Fruit fly (Drosophila melanogaster) whole organism, pupa: ENCODE data around the gene tna.

ENCODE experiments used
- CG10348 ChIP-seq: fragments of 200-800 bp; sonication (Bioruptor generic); IDR thresholded peaks from 2 replicates; pipeline ENCODE4 v1.3.6; 2022; ENCODE audit warnings: missing biosample characterization, missing genetic modification characterization
- CG12605 ChIP-seq: fragments of 200-800 bp; sonication (Bioruptor generic); IDR thresholded peaks from 2 replicates; pipeline ENCODE4 v1.3.6; 2022; ENCODE audit warnings: missing biosample characterization, missing genetic modification characterization
- CG13204 ChIP-seq: fragments of 200-800 bp; sonication (Bioruptor generic); optimal IDR thresholded peaks from 2 replicates; lab custom pipeline; 2018; ENCODE audit warnings: missing biosample characterization, mild to moderate bottlenecking, missing genetic modification characterization, moderate library complexity
- CG14655 ChIP-seq: fragments of 200-800 bp; sonication (Bioruptor generic); optimal IDR thresholded peaks from 3 replicates; lab custom pipeline; 2017; ENCODE audit warnings: mild to moderate bottlenecking, missing biosample characterization, missing genetic modification reagents, missing genetic modification characterization
- CG15710 ChIP-seq: fragments of 200-800 bp; sonication (Bioruptor generic); optimal IDR thresholded peaks from 2 replicates; lab custom pipeline; 2018; ENCODE audit warnings: missing biosample characterization, mild to moderate bottlenecking, missing genetic modification characterization, moderate library complexity
- CG17806 ChIP-seq: fragments of 200-800 bp; sonication (Bioruptor generic); optimal IDR thresholded peaks from 2 replicates; lab custom pipeline; 2018; ENCODE audit warnings: missing biosample characterization, mild to moderate bottlenecking, missing genetic modification characterization, moderate library complexity
- CG32121 ChIP-seq: fragments of 200-800 bp; sonication (Bioruptor generic); IDR thresholded peaks from 2 replicates; pipeline ENCODE4 v1.3.6; 2022; ENCODE audit warnings: missing biosample characterization, missing genetic modification characterization
- CG34367 ChIP-seq: fragments of 200-800 bp; sonication (Bioruptor generic); optimal IDR thresholded peaks from 2 replicates; lab custom pipeline; 2018; ENCODE audit warnings: missing biosample characterization, mild to moderate bottlenecking, missing genetic modification characterization
- CG4496 ChIP-seq: fragments of 200-800 bp; sonication (Bioruptor generic); IDR thresholded peaks from 3 replicates; pipeline ENCODE4 v1.3.6; 2022; ENCODE audit warnings: missing biosample characterization, missing genetic modification characterization
- CG8159 ChIP-seq: fragments of 200-800 bp; sonication (Bioruptor generic); optimal IDR thresholded peaks from 3 replicates; lab custom pipeline; 2018; ENCODE audit warnings: missing biosample characterization, mild to moderate bottlenecking, missing genetic modification characterization, moderate library complexity
- CG8301 ChIP-seq: fragments of 200-800 bp; sonication (Bioruptor generic); optimal IDR thresholded peaks from 2 replicates; lab custom pipeline; 2018; ENCODE audit warnings: missing biosample characterization, mild to moderate bottlenecking, missing genetic modification characterization
- CG9948 ChIP-seq: fragments of 200-800 bp; sonication (Bioruptor generic); optimal IDR thresholded peaks from 2 replicates; lab custom pipeline; 2018; ENCODE audit warnings: missing biosample characterization, mild to moderate bottlenecking, missing genetic modification characterization, moderate library complexity
- D1 ChIP-seq: fragments of 200-800 bp; sonication (Bioruptor generic); optimal IDR thresholded peaks from 2 replicates; lab custom pipeline; 2018; ENCODE audit warnings: missing biosample characterization, mild to moderate bottlenecking, missing genetic modification characterization, moderate library complexity
- EcR ChIP-seq: fragments of 200-800 bp; sonication (Bioruptor generic); optimal IDR thresholded peaks from 3 replicates; lab custom pipeline; 2019; ENCODE audit warnings: missing biosample characterization, missing genetic modification characterization, mild to moderate bottlenecking, moderate library complexity, missing genetic modification reagents
- Ets98B ChIP-seq: fragments of 200-800 bp; sonication (Bioruptor generic); IDR thresholded peaks from 2 replicates; pipeline ENCODE4 v1.3.6; 2022; ENCODE audit warnings: missing biosample characterization, missing genetic modification characterization
- Pif1A ChIP-seq: fragments of 200-800 bp; sonication (Bioruptor generic); optimal IDR thresholded peaks from 3 replicates; lab custom pipeline; 2016; ENCODE audit warnings: missing biosample characterization, missing genetic modification characterization
- Pif1B ChIP-seq: fragments of 200-800 bp; sonication (Bioruptor generic); optimal IDR thresholded peaks from 3 replicates; lab custom pipeline; 2016; ENCODE audit warnings: missing biosample characterization, missing genetic modification characterization
- Snoo ChIP-seq: fragments of 200-800 bp; sonication (Bioruptor generic); optimal IDR thresholded peaks from 3 replicates; lab custom pipeline; 2017; ENCODE audit warnings: missing biosample characterization, mild to moderate bottlenecking, missing genetic modification characterization, inconsistent platforms
- fd96Ca ChIP-seq: fragments of 200-800 bp; sonication (Bioruptor generic); IDR thresholded peaks from 3 replicates; pipeline ENCODE4 v1.3.6; 2022; ENCODE audit warnings: missing biosample characterization, missing genetic modification characterization
- gl ChIP-seq: fragments of 200-800 bp; sonication (Bioruptor generic); optimal IDR thresholded peaks from 2 replicates; lab custom pipeline; 2018; ENCODE audit warnings: missing biosample characterization, mild to moderate bottlenecking, missing genetic modification characterization
- rn ChIP-seq: fragments of 200-800 bp; sonication (Bioruptor generic); IDR thresholded peaks from 2 replicates; pipeline ENCODE4 v1.3.6; 2022; ENCODE audit warnings: missing biosample characterization, missing genetic modification characterization

Gene tna

DNA sequence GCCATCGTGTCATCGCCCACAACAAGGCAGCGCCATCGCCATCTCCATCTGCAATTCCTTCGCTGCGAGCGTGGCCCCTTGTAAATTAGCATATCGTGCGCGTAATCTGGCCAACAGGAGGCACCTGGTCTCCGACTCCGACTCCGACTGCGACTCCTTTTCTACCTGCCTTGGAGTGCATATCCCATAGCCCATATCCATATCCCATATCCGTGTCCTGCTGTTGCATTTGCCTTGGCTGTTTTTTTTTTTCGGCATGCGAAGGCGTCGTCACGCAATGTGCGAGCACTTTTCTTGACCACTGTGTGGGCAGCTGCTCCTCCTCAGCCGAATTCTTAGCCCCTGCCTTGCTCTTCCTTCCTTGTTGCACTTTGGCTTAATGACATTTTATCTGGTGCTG is 83.1 kb downstream of the tna start:
- TF ChIP-seq gl (tag; lab: Kevin White, UChicago) (no peak), CG15710 (tag; lab: Kevin White, UChicago) (no peak), CG4496 (GFP tag; lab: Robert Waterston, UW) (no peak), CG32121 (GFP tag; lab: Robert Waterston, UW) (no peak), fd96Ca (GFP tag; lab: Robert Waterston, UW) (no peak), CG14655 (GFP tag; lab: Kevin White, UChicago) (no peak), EcR (GFP tag; lab: Kevin White, UChicago) (no peak), rn (GFP tag; lab: Robert Waterston, UW) (no peak), Pif1A (GFP tag; lab: Kevin White, UChicago) (no peak), Pif1B (GFP tag; lab: Kevin White, UChicago) (no peak), CG34367 (tag; lab: Kevin White, UChicago) (no peak), D1 (no peak), CG12605 (GFP tag; lab: Robert Waterston, UW) (no peak), CG8159 (tag; lab: Kevin White, UChicago) (no peak)

DNA sequence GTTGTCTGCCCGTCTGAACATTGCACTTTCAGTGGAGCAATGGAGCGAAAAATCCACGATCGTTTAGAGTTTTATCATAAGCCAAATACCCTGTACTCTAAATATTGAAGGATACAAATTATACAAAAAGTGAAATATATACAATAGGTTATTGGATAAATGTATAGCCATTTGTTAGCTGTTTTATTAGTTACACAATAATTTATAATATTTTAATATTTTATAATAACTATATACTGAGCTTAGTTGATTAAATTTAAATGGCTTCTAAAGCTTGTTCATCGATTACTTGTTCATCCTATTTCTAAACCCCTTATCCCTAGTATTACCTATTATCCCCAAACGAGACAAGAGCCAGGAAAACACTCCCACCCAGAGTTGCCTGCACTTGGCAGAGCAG is 87.6 kb downstream of the tna start:
- TF ChIP-seq CG12605 (GFP tag; lab: Robert Waterston, UW) (no peak), Pif1A (GFP tag; lab: Kevin White, UChicago) (no peak), CG14655 (GFP tag; lab: Kevin White, UChicago) (peak; percentile 79), CG17806 (tag; lab: Kevin White, UChicago) (peak; percentile 78), CG9948 (peak; percentile 86), CG4496 (GFP tag; lab: Robert Waterston, UW) (no peak), EcR (GFP tag; lab: Kevin White, UChicago) (peak; percentile 19), CG13204 (GFP tag; lab: Kevin White, UChicago) (no peak), CG34367 (tag; lab: Kevin White, UChicago) (peak; percentile 73), CG15710 (tag; lab: Kevin White, UChicago) (peak; percentile 84), CG10348 (GFP tag; lab: Robert Waterston, UW) (no peak), Ets98B (GFP tag; lab: Robert Waterston, UW) (no peak), D1 (peak; percentile 41), rn (GFP tag; lab: Robert Waterston, UW) (no peak), fd96Ca (GFP tag; lab: Robert Waterston, UW) (no peak), CG32121 (GFP tag; lab: Robert Waterston, UW) (no peak), Snoo (no peak), gl (tag; lab: Kevin White, UChicago) (peak; percentile 35), CG8159 (tag; lab: Kevin White, UChicago) (peak; percentile 85), Pif1B (GFP tag; lab: Kevin White, UChicago) (no peak), CG8301 (tag; lab: Kevin White, UChicago) (peak; percentile 66)

DNA sequence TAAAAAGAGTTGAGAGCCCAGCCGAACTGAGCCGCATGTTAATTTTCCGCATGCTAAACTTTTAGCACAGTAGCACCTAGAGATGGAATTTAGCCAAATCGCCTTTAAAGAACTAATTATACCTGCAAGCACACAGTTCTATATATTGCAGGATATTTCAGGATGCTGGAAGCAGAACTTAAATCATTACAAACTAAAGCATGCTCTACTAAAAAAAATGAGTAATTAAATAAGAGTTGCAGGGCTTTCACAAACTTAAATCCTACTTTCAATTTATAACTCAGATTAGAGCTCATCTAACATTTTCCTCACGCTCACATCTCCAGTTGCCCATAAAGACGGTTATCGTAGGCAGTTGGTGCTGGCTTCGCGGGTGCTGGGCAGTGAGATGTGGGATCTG is 89.4 kb downstream of the tna start:
- TF ChIP-seq CG8301 (tag; lab: Kevin White, UChicago), result peak; percentile 53
- TF ChIP-seq CG14655 (GFP tag; lab: Kevin White, UChicago), result peak; percentile 66
- TF ChIP-seq CG12605 (GFP tag; lab: Robert Waterston, UW), result no peak
